Comparison of ENCODE assay signal across 3 worm cellular contexts in genomic region chrX:10084050-10084672, ce11.
TF ChIP-seq lines count a peak whose summit lies in the region.

TSS of gene W07E11.1 (plus strand) at chrX:10084622.

TF ChIP-seq in whole organism, L1 larva, 84 proteins besides CTCF, POLR2A, EP300 and RAD21 (continued from another document):
- TF ChIP-seq pag-3 (tag; optimal IDR thresholded peaks at IDR 0.05; lab: Kevin White, UChicago; ENCODE audit: borderline replicate concordance, insufficient read depth) (no peak), lsy-2 (tag; optimal IDR thresholded peaks at IDR 0.05; lab: Kevin White, UChicago) (peak in 1 of 2 experiments; percentile 17), tbx-2 (tag; optimal IDR thresholded peaks at IDR 0.05; lab: Kevin White, UChicago) (peak; percentile 28), blmp-1 (tag; optimal IDR thresholded peaks at IDR 0.05; lab: Kevin White, UChicago) (peak; percentile 35), snu-23 (GFP tag; optimal IDR thresholded peaks at IDR 0.05; lab: Kevin White, UChicago) (peak; percentile 2), egl-27 (tag; optimal IDR thresholded peaks at IDR 0.05; lab: Kevin White, UChicago) (no peak), mdl-1 (tag; optimal IDR thresholded peaks at IDR 0.05; lab: Kevin White, UChicago) (peak in 1 of 2 experiments; percentile 39), nhr-76 (tag; optimal IDR thresholded peaks at IDR 0.05; lab: Kevin White, UChicago) (no peak), nhr-85 (tag; lab: Kevin White, UChicago) (peak; percentile 86), lin-13 (GFP tag; optimal IDR thresholded peaks at IDR 0.05; lab: Kevin White, UChicago) (no peak), nhr-12 (tag; optimal IDR thresholded peaks at IDR 0.05; lab: Kevin White, UChicago) (no peak), tlp-1 (tag; optimal IDR thresholded peaks at IDR 0.05; lab: Kevin White, UChicago) (no peak), aly-2 (tag; optimal IDR thresholded peaks at IDR 0.05; lab: Kevin White, UChicago) (no peak), nhr-84 (tag; optimal IDR thresholded peaks at IDR 0.05; lab: Kevin White, UChicago) (no peak), irx-1 (tag; optimal IDR thresholded peaks at IDR 0.05; lab: Kevin White, UChicago) (no peak), unc-130 (tag; optimal IDR thresholded peaks at IDR 0.05; lab: Kevin White, UChicago) (no peak), nhr-77 (tag; optimal IDR thresholded peaks at IDR 0.05; lab: Kevin White, UChicago) (no peak), nhr-47 (tag; optimal IDR thresholded peaks at IDR 0.05; lab: Kevin White, UChicago) (no peak)

TF ChIP-seq in whole organism, L2 larva, 48 proteins besides CTCF, POLR2A, EP300 and RAD21 (continued from another document):
- no peak for TF ChIP-seq unc-55 (GFP tag; optimal IDR thresholded peaks at IDR 0.05; lab: Kevin White, UChicago)
- TF ChIP-seq crh-2 (tag; optimal IDR thresholded peaks at IDR 0.05; lab: Kevin White, UChicago) = peak; percentile 79
- no peak for TF ChIP-seq ceh-16 (tag; optimal IDR thresholded peaks at IDR 0.05; lab: Kevin White, UChicago)
- no peak for TF ChIP-seq ztf-11 (tag; optimal IDR thresholded peaks at IDR 0.05; lab: Kevin White, UChicago)

TF ChIP-seq in whole organism, L4 larva, 104 proteins besides CTCF, POLR2A, EP300 and RAD21 (continued from another document):
- TF ChIP-seq saeg-2 (GFP tag; IDR thresholded peaks at IDR 0.05; lab: Robert Waterston, UW) (peak; percentile 81; the same call in 1 of the 2 replicates), hmg-1.1 (GFP tag; IDR thresholded peaks at IDR 0.05; lab: Robert Waterston, UW) (no peak), F37D6.2 (tag; optimal IDR thresholded peaks at IDR 0.05; lab: Kevin White, UChicago) (no peak), daf-16 (GFP tag; optimal IDR thresholded peaks at IDR 0.05; lab: Kevin White, UChicago) (peak in 1 of 2 experiments; percentile 87), daf-16 (tag; optimal IDR thresholded peaks at IDR 0.05; lab: Kevin White, UChicago) (peak; percentile 98), hlh-11 (tag; optimal IDR thresholded peaks at IDR 0.05; lab: Kevin White, UChicago) (peak; percentile 93), jun-1 (tag; optimal IDR thresholded peaks at IDR 0.05; lab: Kevin White, UChicago) (no peak)
